Worm (Caenorhabditis elegans): ENCODE data around the gene str-145.

Gene str-145

DNA sequence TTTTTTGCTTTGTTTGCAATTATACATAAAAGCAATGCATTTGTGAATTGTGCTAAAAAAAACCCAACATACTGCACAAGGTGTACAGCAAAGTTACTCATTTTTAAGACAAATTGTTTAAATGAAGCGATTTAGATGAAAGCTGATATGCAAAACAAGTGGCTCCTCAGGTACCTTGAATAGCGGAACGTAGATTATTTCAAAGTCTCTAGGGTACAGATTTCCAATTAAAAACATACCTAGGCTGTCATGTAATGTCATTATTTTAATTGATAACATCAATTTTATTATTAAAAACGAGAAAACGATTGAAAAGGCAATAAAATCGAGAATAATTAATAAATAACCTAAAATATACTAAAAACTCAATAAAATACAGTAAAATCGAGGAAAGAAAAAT, 36.1 kb downstream of the str-145 start, which contains the start of gene str-139:
Gene str-139, minus strand, starts transcription at position 101 of the 400 bp plus-strand sequence.
- no peak for TF ChIP-seq vab-15 (tag; optimal IDR thresholded peaks at IDR 0.05)
- TF ChIP-seq zag-1 (tag; optimal IDR thresholded peaks at IDR 0.05): no peak
- TF ChIP-seq dsc-1 (tag; optimal IDR thresholded peaks at IDR 0.05): no peak
- no peak for TF ChIP-seq hlh-17 (GFP tag; optimal IDR thresholded peaks at IDR 0.05; ENCODE audit: borderline replicate concordance)
- TF ChIP-seq alr-1 (tag; optimal IDR thresholded peaks at IDR 0.05; ENCODE audit: borderline replicate concordance): no peak
- no peak for TF ChIP-seq unc-86 (tag; optimal IDR thresholded peaks at IDR 0.05)

- TF ChIP-seq snu-23 (GFP tag; optimal IDR thresholded peaks at IDR 0.05): no peak
- no peak for TF ChIP-seq ces-1 (GFP tag; optimal IDR thresholded peaks at IDR 0.05)
- TF ChIP-seq nhr-19 (GFP tag; conservative IDR thresholded peaks at IDR 0.05): no peak
- TF ChIP-seq ceh-82 (tag; optimal IDR thresholded peaks at IDR 0.05): no peak
- TF ChIP-seq nhr-76 (tag; optimal IDR thresholded peaks at IDR 0.05): no peak
- no peak for TF ChIP-seq efl-1 (optimal IDR thresholded peaks at IDR 0.05)
- TF ChIP-seq efl-1 (GFP tag; optimal IDR thresholded peaks at IDR 0.05 in 1 of 2): no peak
- no peak for TF ChIP-seq unc-130 (tag; optimal IDR thresholded peaks at IDR 0.05)
- TF ChIP-seq mef-2 (tag; optimal IDR thresholded peaks at IDR 0.05): no peak
- TF ChIP-seq ceh-8 (GFP tag; optimal IDR thresholded peaks at IDR 0.05): no peak
- TF ChIP-seq nhr-11 (tag; optimal IDR thresholded peaks at IDR 0.05): no peak
- TF ChIP-seq irx-1 (tag; optimal IDR thresholded peaks at IDR 0.05): no peak
- TF ChIP-seq hpl-2 (GFP tag; optimal IDR thresholded peaks at IDR 0.05): no peak
- TF ChIP-seq isw-1 (GFP tag; IDR thresholded peaks at IDR 0.05): no peak
- no peak for TF ChIP-seq Y116A8C.19 (tag; optimal IDR thresholded peaks at IDR 0.05; ENCODE audit: borderline replicate concordance)
- TF ChIP-seq ceh-63 (GFP tag; optimal IDR thresholded peaks at IDR 0.05): no peak
- TF ChIP-seq nhr-47 (tag; optimal IDR thresholded peaks at IDR 0.05): no peak
- no peak for TF ChIP-seq ceh-88 (GFP tag; IDR thresholded peaks at IDR 0.05)
- TF ChIP-seq lin-14 (GFP tag; optimal IDR thresholded peaks at IDR 0.05): no peak
- no peak for TF ChIP-seq grh-1 (GFP tag; IDR thresholded peaks at IDR 0.05)
Observed at ce11 chrV:8058359-8058758, 39.8 kb downstream of the str-145 start, which contains the start of gene str-138. Gene str-138 (plus strand): TSS chrV:8058659.

ce11 chrV:8057771-8058170, 40.4 kb downstream of the str-145 start:
- 0 out of 2 replicates have a peak, but pooled peaks have one; percentile 14 for TF ChIP-seq grh-1 (GFP tag; IDR thresholded peaks at IDR 0.05)

DNA sequence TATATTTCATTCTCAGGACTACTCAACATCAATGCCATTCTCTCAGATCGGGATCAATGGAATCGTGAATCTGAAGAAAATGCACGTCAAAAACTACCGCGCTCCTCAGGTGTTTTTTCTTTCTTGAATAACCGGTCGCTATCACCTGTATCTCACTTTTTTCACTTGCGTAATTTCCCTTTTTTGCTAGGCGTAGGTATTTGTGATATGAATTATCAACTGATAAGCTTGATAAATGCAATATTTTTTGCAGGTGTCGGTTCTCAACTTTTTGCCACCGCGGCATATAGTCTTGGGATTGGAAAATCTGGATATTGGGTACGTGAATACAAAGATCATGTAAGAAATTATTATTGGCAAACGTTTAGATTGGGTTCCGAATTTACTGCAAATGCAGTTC, 43.0 kb downstream of the str-145 start:
- peak; percentile 79 for TF ChIP-seq blmp-1 (tag; optimal IDR thresholded peaks at IDR 0.05)
- TF ChIP-seq swsn-7 (tag; optimal IDR thresholded peaks at IDR 0.05): no peak
- TF ChIP-seq nhr-47 (tag; optimal IDR thresholded peaks at IDR 0.05): no peak

DNA sequence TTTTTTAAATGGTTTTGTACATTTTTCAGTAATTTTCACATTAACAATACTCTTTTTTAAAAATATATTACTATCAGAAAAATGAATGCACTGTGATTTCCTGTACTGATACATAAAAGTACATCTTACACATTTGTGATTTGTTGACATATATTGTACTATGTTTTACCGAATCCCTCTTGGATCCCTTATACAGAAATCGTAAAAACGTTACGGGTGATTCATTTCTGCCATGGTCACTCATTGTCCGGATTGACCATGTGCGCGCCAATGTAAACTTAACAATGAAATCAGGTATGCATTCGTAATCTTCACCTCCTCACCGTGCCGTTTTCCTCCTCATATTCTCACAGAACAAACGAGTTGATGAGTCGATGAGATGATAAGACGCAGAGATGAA, 44.0 kb downstream of the str-145 start, which contains the start of gene ZC513.2:
Gene ZC513.2, plus strand, starts transcription at position 301 of the 400 bp plus-strand sequence.
- TF ChIP-seq ztf-11 (tag; optimal IDR thresholded peaks at IDR 0.05) (no peak), nhr-85 (tag) (peak; percentile 9), rnt-1 (tag; optimal IDR thresholded peaks at IDR 0.05) (no peak), nhr-19 (GFP tag; conservative IDR thresholded peaks at IDR 0.05) (no peak), fkh-10 (GFP tag; optimal IDR thresholded peaks at IDR 0.05) (no peak), vab-15 (tag; optimal IDR thresholded peaks at IDR 0.05) (no peak), snpc-4 (tag; optimal IDR thresholded peaks at IDR 0.05) (no peak), F16B12.6 (tag; optimal IDR thresholded peaks at IDR 0.05) (no peak), blmp-1 (tag; optimal IDR thresholded peaks at IDR 0.05) (peak; percentile 16), nhr-47 (tag; optimal IDR thresholded peaks at IDR 0.05) (no peak), efl-1 (optimal IDR thresholded peaks at IDR 0.05) (no peak), efl-1 (GFP tag; optimal IDR thresholded peaks at IDR 0.05 in 1 of 2) (no peak)
